Fruit fly (Drosophila melanogaster) whole organism, wandering third instar larva: ENCODE data around the gene ND-B14.5A.

Experiments
- Abd-B ChIP-seq: fragments of >200 bp; optimal IDR thresholded peaks from 2 replicates; lab custom pipeline; 2017; ENCODE audit warnings: missing biosample characterization, missing genetic modification characterization
- CG32264 ChIP-seq: fragments of 200-800 bp; sonication (Bioruptor generic); optimal IDR thresholded peaks from 2 replicates; lab custom pipeline; 2016; ENCODE audit warnings: missing biosample characterization, missing genetic modification characterization
- CG9705 ChIP-seq: fragments of 200-800 bp; sonication (Bioruptor generic); optimal IDR thresholded peaks from 2 replicates; lab custom pipeline; 2018; ENCODE audit warnings: missing biosample characterization, mild to moderate bottlenecking, missing genetic modification characterization
- CrebA ChIP-seq: fragments of 200-800 bp; sonication (Bioruptor generic); optimal IDR thresholded peaks from 2 replicates; lab custom pipeline; 2016; ENCODE audit warnings: missing biosample characterization, mild to moderate bottlenecking, missing genetic modification characterization, borderline replicate concordance
- Dfd ChIP-seq: fragments of >200 bp; optimal IDR thresholded peaks from 2 replicates; lab custom pipeline; 2017; ENCODE audit warnings: missing biosample characterization, missing genetic modification characterization
- Dif ChIP-seq: fragments of 200-275, 200-300 bp; sonication (Bioruptor generic); optimal IDR thresholded peaks from 2 replicates; lab custom pipeline; 2018; ENCODE audit warnings: missing biosample characterization, missing genetic modification characterization; ENCODE audit not compliant: partially characterized antibody
- GATAd ChIP-seq: sonication (Bioruptor generic); optimal IDR thresholded peaks from 2 replicates; lab custom pipeline; 2016; ENCODE audit warnings: missing biosample characterization, missing genetic modification characterization
- HLH106 ChIP-seq: fragments of 200-800 bp; optimal IDR thresholded peaks from 3 replicates; lab custom pipeline; 2019; ENCODE audit warnings: missing biosample characterization, mild to moderate bottlenecking, missing genetic modification characterization, moderate library complexity
- Hnf4 ChIP-seq: fragments of 200-800 bp; sonication (Bioruptor generic); optimal IDR thresholded peaks from 2 replicates; lab custom pipeline; 2016; ENCODE audit warnings: missing biosample characterization, mild to moderate bottlenecking, missing genetic modification characterization
- Hr78 ChIP-seq: fragments of >200 bp; optimal IDR thresholded peaks from 2 replicates; lab custom pipeline; 2017; ENCODE audit warnings: missing biosample characterization, missing genetic modification characterization
- Hr83 ChIP-seq: fragments of 200-300 bp; sonication (Bioruptor generic); optimal IDR thresholded peaks from 2 replicates; lab custom pipeline; 2016; ENCODE audit warnings: missing biosample characterization, mild to moderate bottlenecking, missing genetic modification characterization, moderate library complexity; ENCODE audit not compliant: poor library complexity, severe bottlenecking
- Jra ChIP-seq: sonication (Bioruptor generic); optimal IDR thresholded peaks from 2 replicates; lab custom pipeline; 2016; ENCODE audit warnings: missing biosample characterization, missing genetic modification characterization
- Mio ChIP-seq: sonication (Bioruptor generic); optimal IDR thresholded peaks from 2 replicates; lab custom pipeline; 2016; ENCODE audit warnings: missing biosample characterization, missing genetic modification characterization
- Myc ChIP-seq: fragments of >200 bp; optimal IDR thresholded peaks from 2 replicates; lab custom pipeline; 2017
- N ChIP-seq: fragments of >200 bp; optimal IDR thresholded peaks from 2 replicates; lab custom pipeline; 2018; ENCODE audit warnings: missing biosample characterization, missing external identifiers, missing genetic modification characterization
- OdsH ChIP-seq: fragments of 200-800 bp; sonication (Bioruptor generic); optimal IDR thresholded peaks from 2 replicates; lab custom pipeline; 2016; ENCODE audit warnings: missing biosample characterization, mild to moderate bottlenecking, missing genetic modification characterization
- Rel ChIP-seq, 2 experiments: fragments of 200-800 bp; sonication (Bioruptor generic) in 1 of 2; optimal IDR thresholded peaks; 2 replicates in 1 of 2; 3 replicates in 1 of 2; lab custom pipeline; 2016 to 2019; ENCODE audit warnings: mild to moderate bottlenecking in 2 of 2, missing biosample characterization in 2 of 2, missing genetic modification characterization in 2 of 2, moderate library complexity in 1 of 2
- Sp1 ChIP-seq: fragments of 200-800 bp; sonication (Bioruptor generic); optimal IDR thresholded peaks from 3 replicates; lab custom pipeline; 2019; ENCODE audit warnings: missing biosample characterization, mild to moderate bottlenecking, missing genetic modification characterization, moderate library complexity
- Vsx2 ChIP-seq: fragments of 200-300, 225-300 bp; sonication (Bioruptor generic); optimal IDR thresholded peaks from 2 replicates; lab custom pipeline; 2018; ENCODE audit warnings: missing biosample characterization, missing genetic modification characterization; ENCODE audit not compliant: partially characterized antibody
- br ChIP-seq: fragments of 200-800 bp; sonication (Bioruptor generic); optimal IDR thresholded peaks from 2 replicates; lab custom pipeline; 2016; ENCODE audit warnings: missing biosample characterization, missing genetic modification characterization
- brk ChIP-seq: fragments of 200-800 bp; sonication (Bioruptor generic); optimal IDR thresholded peaks from 2 replicates; lab custom pipeline; 2016; ENCODE audit warnings: missing biosample characterization, mild to moderate bottlenecking, missing genetic modification characterization
- dl ChIP-seq, 2 experiments: fragments of 175-275, 200-275 bp in 1 of 2; fragments of 200-275 bp in 1 of 2; sonication (Bioruptor generic); optimal IDR thresholded peaks; lab custom pipeline; 2018; ENCODE audit warnings: mild to moderate bottlenecking in 2 of 2, missing biosample characterization in 2 of 2, missing genetic modification characterization in 2 of 2, moderate library complexity in 2 of 2; ENCODE audit not compliant: partially characterized antibody in 2 of 2, insufficient read depth in 1 of 2
- dmrt93B ChIP-seq: fragments of 200-800 bp; sonication (Bioruptor generic); optimal IDR thresholded peaks from 2 replicates; lab custom pipeline; 2018; ENCODE audit warnings: missing biosample characterization, mild to moderate bottlenecking, missing genetic modification characterization
- dsf ChIP-seq: sonication (Bioruptor generic); optimal IDR thresholded peaks from 2 replicates; lab custom pipeline; 2016; ENCODE audit warnings: missing biosample characterization, missing genetic modification characterization, borderline replicate concordance
- ey ChIP-seq: fragments of 200-800 bp; sonication (Bioruptor generic); optimal IDR thresholded peaks from 2 replicates; lab custom pipeline; 2016; ENCODE audit warnings: missing biosample characterization, missing genetic modification characterization
- foxo ChIP-seq, 2 experiments: fragments of 200-800 bp; sonication (Bioruptor generic); optimal IDR thresholded peaks; 2 replicates in 1 of 2; 3 replicates in 1 of 2; lab custom pipeline; 2016 to 2017; ENCODE audit warnings: missing biosample characterization in 2 of 2, missing genetic modification characterization in 2 of 2
- fru ChIP-seq: fragments of 200-800 bp; sonication (Bioruptor generic); optimal IDR thresholded peaks from 3 replicates; lab custom pipeline; 2016; ENCODE audit warnings: missing biosample characterization, mild to moderate bottlenecking, missing genetic modification characterization
- h ChIP-seq: fragments of 200-800 bp; sonication (Bioruptor generic); optimal IDR thresholded peaks from 3 replicates; lab custom pipeline; 2016; ENCODE audit warnings: missing biosample characterization, mild to moderate bottlenecking, missing genetic modification characterization
- jim ChIP-seq: fragments of 175-275, 200-325 bp; sonication (Bioruptor generic); optimal IDR thresholded peaks from 2 replicates; lab custom pipeline; 2016; ENCODE audit warnings: missing biosample characterization, mild to moderate bottlenecking, missing genetic modification characterization
- lola ChIP-seq: fragments of >200 bp; optimal IDR thresholded peaks from 2 replicates; lab custom pipeline; 2017; ENCODE audit warnings: missing biosample characterization, missing genetic modification characterization
- pan ChIP-seq: fragments of >200 bp; optimal IDR thresholded peaks from 2 replicates; lab custom pipeline; 2017
- psq ChIP-seq: fragments of 200-800 bp; sonication (Bioruptor generic); optimal IDR thresholded peaks from 3 replicates; lab custom pipeline; 2017; ENCODE audit warnings: missing biosample characterization, mild to moderate bottlenecking, missing genetic modification characterization, moderate library complexity
- rgr ChIP-seq: fragments of 200-800 bp; sonication (Bioruptor generic); optimal IDR thresholded peaks from 3 replicates; lab custom pipeline; 2016; ENCODE audit warnings: missing biosample characterization, mild to moderate bottlenecking, missing genetic modification characterization
- sage ChIP-seq: fragments of 200-800 bp; sonication (Bioruptor generic); optimal IDR thresholded peaks from 2 replicates; lab custom pipeline; 2016; ENCODE audit warnings: missing biosample characterization, mild to moderate bottlenecking, missing genetic modification characterization
- sv ChIP-seq: fragments of 200-800 bp; sonication (Bioruptor generic); optimal IDR thresholded peaks from 3 replicates; lab custom pipeline; 2016; ENCODE audit warnings: missing biosample characterization, missing genetic modification characterization
- tai ChIP-seq: sonication (Bioruptor generic); optimal IDR thresholded peaks from 2 replicates; lab custom pipeline; 2016; ENCODE audit warnings: missing biosample characterization, missing genetic modification characterization
- usp ChIP-seq: fragments of >200 bp; optimal IDR thresholded peaks from 2 replicates; lab custom pipeline; 2017; ENCODE audit warnings: missing biosample characterization, missing genetic modification characterization
- woc ChIP-seq: sonication (Bioruptor generic); optimal IDR thresholded peaks from 2 replicates; lab custom pipeline; 2016; ENCODE audit warnings: missing biosample characterization, mild to moderate bottlenecking, missing genetic modification characterization

The ND-B14.5A gene

dm6 chrX:2142935-2143312, 29.4 kb upstream of the ND-B14.5A start:
- no peak for TF ChIP-seq Sp1 (GFP tag; lab: Kevin White, UChicago)
- TF ChIP-seq, all 38 proteins: peak for 0

- peak; percentile 31 for TF ChIP-seq Hr83
- peak; percentile 24 for TF ChIP-seq Hnf4 (GFP tag; lab: Kevin White, UChicago)
- no peak for TF ChIP-seq Rel (GFP tag; optimal IDR thresholded peaks at IDR 0.05; lab: Kevin White, UChicago)
- peak; percentile 37 for TF ChIP-seq Rel (tag; optimal IDR thresholded peaks at IDR 0.05; lab: Kevin White, UChicago)
- TF ChIP-seq Hr78 (GFP tag; lab: Kevin White, UChicago), result no peak
- peak; percentile 16 for TF ChIP-seq Sp1 (GFP tag; lab: Kevin White, UChicago)
- TF ChIP-seq Abd-B, result no peak
These were observed 27.2 kb upstream of the ND-B14.5A start, which contains the start of gene Pgd for dm6 chrX:2145114-2145513. Pgd (plus strand) TSS chrX:2145136.

dm6 chrX:2145690-2146470, 26.4 kb upstream of the ND-B14.5A start:
- TF ChIP-seq pan (lab: Kevin White, UChicago) (no peak), HLH106 (tag; lab: Kevin White, UChicago) (peak; percentile 71), sv (peak; percentile 4), woc (GFP tag; lab: Kevin White, UChicago) (peak; percentile 80), Vsx2 (no peak), Mio (no peak), jim (GFP tag; lab: Kevin White, UChicago) (no peak), sage (GFP tag; lab: Kevin White, UChicago) (no peak), dl (GFP tag; optimal IDR thresholded peaks at IDR 0.05; lab: Kevin White, UChicago; ENCODE audit: insufficient read depth in 1 of 2, partially characterized antibody in 2 of 2) (no peak), CG32264 (GFP tag; lab: Kevin White, UChicago) (peak; percentile 18), foxo (GFP tag; optimal IDR thresholded peaks at IDR 0.05; lab: Kevin White, UChicago) (peak in 1 of 2 experiments; percentile 73), Rel (GFP tag; optimal IDR thresholded peaks at IDR 0.05; lab: Kevin White, UChicago) (no peak), Rel (tag; optimal IDR thresholded peaks at IDR 0.05; lab: Kevin White, UChicago) (peak; percentile 4), ey (GFP tag; lab: Kevin White, UChicago) (peak; percentile 60), h (peak; percentile 71), N (GFP tag; lab: Kevin White, UChicago) (no peak), Sp1 (GFP tag; lab: Kevin White, UChicago) (peak; percentile 65), GATAd (GFP tag; lab: Kevin White, UChicago) (peak; percentile 14), Myc (lab: Kevin White, UChicago) (no peak), br (peak; percentile 74), tai (GFP tag; lab: Kevin White, UChicago) (no peak), dsf (GFP tag; lab: Kevin White, UChicago) (no peak), Abd-B (no peak), usp (no peak), CrebA (GFP tag; lab: Kevin White, UChicago) (no peak), dmrt93B (peak; percentile 41), Hr78 (GFP tag; lab: Kevin White, UChicago) (no peak), brk (GFP tag; lab: Kevin White, UChicago) (no peak), OdsH (GFP tag; lab: Kevin White, UChicago) (peak; percentile 51), Hr83 (no peak), lola (GFP tag; lab: Kevin White, UChicago) (no peak), Dfd (no peak), Hnf4 (GFP tag; lab: Kevin White, UChicago) (peak; percentile 67), fru (peak; percentile 66), rgr (GFP tag; lab: Kevin White, UChicago) (peak; percentile 64), psq (GFP tag; lab: Kevin White, UChicago) (peak; percentile 54), Jra (peak; percentile 12), CG9705 (GFP tag; lab: Kevin White, UChicago) (peak; percentile 8), Dif (no peak)
